Fruit fly (Drosophila melanogaster): ENCODE measurements around the gene CG3106.
A peak's percentile ranks its signal among the peaks of the same experiment; 100 is the strongest.

Gene CG3106

dm6 chrX:9693720-9694386, 31.1 kb upstream of the CG3106 start, which contains the start of gene btd (continued):
- no peak for TF ChIP-seq spab (GFP tag; optimal IDR thresholded peaks at IDR 0.05)
- no peak for TF ChIP-seq CG11294 (GFP tag; IDR thresholded peaks at IDR 0.05)
- peak; percentile 2 for TF ChIP-seq CG6808 (GFP tag; optimal IDR thresholded peaks at IDR 0.05)
- TF ChIP-seq eg (GFP tag; IDR thresholded peaks at IDR 0.05) = peak; percentile 71
- no peak for TF ChIP-seq fkh (GFP tag; optimal IDR thresholded peaks at IDR 0.05)
- TF ChIP-seq Eip78C (GFP tag) = peak; percentile 25
- TF ChIP-seq pdm3 (GFP tag; optimal IDR thresholded peaks at IDR 0.05) = no peak
- TF ChIP-seq topi (GFP tag; optimal IDR thresholded peaks at IDR 0.05) = no peak
- TF ChIP-seq CG9139 (GFP tag; optimal IDR thresholded peaks at IDR 0.05) = no peak
- TF ChIP-seq cyc (GFP tag; optimal IDR thresholded peaks at IDR 0.05) = no peak
- TF ChIP-seq Blimp-1 (GFP tag; optimal IDR thresholded peaks at IDR 0.05) = no peak
- no peak for TF ChIP-seq CG6276 (GFP tag; optimal IDR thresholded peaks at IDR 0.05)
- TF ChIP-seq CG10631 (GFP tag; optimal IDR thresholded peaks at IDR 0.05) = no peak
- no peak for TF ChIP-seq CG6792 (GFP tag; optimal IDR thresholded peaks at IDR 0.05)
- TF ChIP-seq dac (GFP tag; optimal IDR thresholded peaks at IDR 0.05) = peak; percentile 25
- TF ChIP-seq Lpt (GFP tag; optimal IDR thresholded peaks at IDR 0.05) = no peak
- no peak for TF ChIP-seq dsx (GFP tag; optimal IDR thresholded peaks at IDR 0.05; ENCODE audit: poor library complexity, severe bottlenecking)
- TF ChIP-seq Eip93F (GFP tag; optimal IDR thresholded peaks at IDR 0.05) = no peak
- TF ChIP-seq CG11762 (GFP tag; optimal IDR thresholded peaks at IDR 0.05; ENCODE audit: insufficient read depth) = no peak
- TF ChIP-seq acj6 (GFP tag; optimal IDR thresholded peaks at IDR 0.05) = no peak
- no peak for TF ChIP-seq CG8632 (GFP tag; optimal IDR thresholded peaks at IDR 0.05)
- no peak for TF ChIP-seq Hr4 (GFP tag; optimal IDR thresholded peaks at IDR 0.05)
- no peak for TF ChIP-seq Hr39 (GFP tag; optimal IDR thresholded peaks at IDR 0.05)
- TF ChIP-seq CG8319 (GFP tag; optimal IDR thresholded peaks at IDR 0.05) = no peak
- TF ChIP-seq CG3919 (GFP tag; optimal IDR thresholded peaks at IDR 0.05) = peak; percentile 29
- TF ChIP-seq CG11902 (GFP tag; optimal IDR thresholded peaks at IDR 0.05) = no peak
- peak; percentile 53 for TF ChIP-seq CG32006 (GFP tag; optimal IDR thresholded peaks at IDR 0.05)
- TF ChIP-seq CG6854 (GFP tag; optimal IDR thresholded peaks at IDR 0.05) = no peak
- TF ChIP-seq Sox15 (GFP tag; optimal IDR thresholded peaks at IDR 0.05) = no peak
- TF ChIP-seq CG6163 (GFP tag; IDR thresholded peaks at IDR 0.05) = peak; percentile 76
- peak; percentile 19 for TF ChIP-seq Ets96B (tag; optimal IDR thresholded peaks at IDR 0.05)
- TF ChIP-seq Gug (GFP tag; IDR thresholded peaks at IDR 0.05) = peak; percentile 53
- TF ChIP-seq CG1621 (tag; optimal IDR thresholded peaks at IDR 0.05) = peak; percentile 46
- peak; percentile 12 for TF ChIP-seq CG3032 (tag; optimal IDR thresholded peaks at IDR 0.05)
- no peak for TF ChIP-seq Hr38 (GFP tag; optimal IDR thresholded peaks at IDR 0.05)

DNA sequence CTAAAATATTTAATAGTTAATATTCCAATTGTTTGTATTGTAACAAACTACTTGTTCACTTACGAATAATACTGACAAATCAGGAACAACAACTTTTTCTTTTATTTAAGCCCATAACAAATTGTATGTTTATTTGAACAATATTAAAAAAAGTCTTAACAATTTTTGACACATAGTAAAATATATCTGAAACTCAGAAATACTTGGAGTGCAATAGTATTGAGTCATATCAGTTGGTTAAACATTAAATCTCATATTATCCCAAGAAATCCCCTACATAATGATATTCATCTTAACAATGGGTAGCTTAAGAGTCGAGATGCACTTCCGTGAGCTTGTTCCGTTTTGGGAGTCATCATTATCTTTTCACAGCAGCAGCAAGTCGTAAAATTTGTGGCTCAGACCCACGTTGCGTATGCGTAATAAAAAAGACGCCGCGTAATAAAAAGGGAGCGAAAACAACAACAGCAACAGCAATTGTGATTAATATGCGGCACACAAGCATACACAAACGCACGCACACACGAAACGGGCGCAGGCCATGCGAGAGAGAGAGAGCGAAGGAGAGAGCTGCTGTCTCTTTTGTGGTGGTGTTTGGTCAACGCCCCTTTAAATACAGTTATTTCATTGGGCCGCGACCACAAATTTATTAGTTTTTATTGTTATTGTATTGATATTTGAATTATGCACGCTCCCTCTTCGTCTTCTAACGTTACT, 29.8 kb upstream of the CG3106 start:
- TF ChIP-seq ss (GFP tag; optimal IDR thresholded peaks at IDR 0.05) (peak in 1 of 2 experiments; percentile 7), topi (GFP tag; optimal IDR thresholded peaks at IDR 0.05) (peak; percentile 3), CG6808 (GFP tag; optimal IDR thresholded peaks at IDR 0.05) (no peak), Eip78C (GFP tag) (peak; percentile 47), Sox15 (GFP tag; optimal IDR thresholded peaks at IDR 0.05) (no peak), esn (GFP tag; optimal IDR thresholded peaks at IDR 0.05) (no peak), CG32006 (GFP tag; optimal IDR thresholded peaks at IDR 0.05) (no peak), Met (GFP tag; optimal IDR thresholded peaks at IDR 0.05) (peak; percentile 26), Lpt (GFP tag; optimal IDR thresholded peaks at IDR 0.05) (no peak), Smox (GFP tag; optimal IDR thresholded peaks at IDR 0.05) (peak; percentile 7), CG15336 (GFP tag; IDR thresholded peaks at IDR 0.05) (no peak), CG34406 (GFP tag; optimal IDR thresholded peaks at IDR 0.05) (no peak)
